Worm (Caenorhabditis elegans) whole organism, young adult: ENCODE data around the gene dbl-1.

ENCODE experiments used
- B0261.1 ChIP-seq: sonication (generic microtip); optimal IDR thresholded peaks from 2 replicates; lab custom pipeline; 2016; ENCODE audit warnings: mild to moderate bottlenecking, missing genetic modification characterization, moderate library complexity, missing compliant biosample characterization
- D2030.7 ChIP-seq: fragments of 200-800 bp; sonication (Bioruptor generic); IDR thresholded peaks from 2 replicates; pipeline ENCODE4 v1.3.6; 2022; ENCODE audit warnings: missing genetic modification reagents, missing genetic modification characterization, missing compliant biosample characterization
- let-607 ChIP-seq, 2 experiments: fragments of 200-800 bp in 1 of 2; sonication (Bioruptor generic) in 1 of 2; sonication (generic microtip) in 1 of 2; optimal IDR thresholded peaks; 2 replicates each; lab custom pipeline; 2016 to 2018; ENCODE audit warnings: mild to moderate bottlenecking in 2 of 2, missing compliant biosample characterization in 2 of 2, missing genetic modification characterization in 2 of 2, moderate library complexity in 2 of 2, missing genotype in 1 of 2
- mxl-1 ChIP-seq: sonication (generic microtip); optimal IDR thresholded peaks from 2 replicates; lab custom pipeline; 2016; ENCODE audit warnings: missing genetic modification characterization, missing compliant biosample characterization
- nhr-80 ChIP-seq: sonication (generic microtip); optimal IDR thresholded peaks from 2 replicates; lab custom pipeline; 2016; ENCODE audit warnings: missing genetic modification characterization, missing compliant biosample characterization
- pha-4 ChIP-seq: fragments of 150-350 bp; sonication (generic microtip); optimal IDR thresholded peaks from 2 replicates; lab custom pipeline; 2014; ENCODE audit warnings: missing biosample characterization, missing genetic modification reagents, missing genetic modification characterization
- ztf-3 ChIP-seq: fragments of 200-800 bp; sonication (Bioruptor generic); optimal IDR thresholded peaks from 2 replicates; lab custom pipeline; 2018; ENCODE audit warnings: mild to moderate bottlenecking, missing genetic modification characterization, missing compliant biosample characterization

DNA sequence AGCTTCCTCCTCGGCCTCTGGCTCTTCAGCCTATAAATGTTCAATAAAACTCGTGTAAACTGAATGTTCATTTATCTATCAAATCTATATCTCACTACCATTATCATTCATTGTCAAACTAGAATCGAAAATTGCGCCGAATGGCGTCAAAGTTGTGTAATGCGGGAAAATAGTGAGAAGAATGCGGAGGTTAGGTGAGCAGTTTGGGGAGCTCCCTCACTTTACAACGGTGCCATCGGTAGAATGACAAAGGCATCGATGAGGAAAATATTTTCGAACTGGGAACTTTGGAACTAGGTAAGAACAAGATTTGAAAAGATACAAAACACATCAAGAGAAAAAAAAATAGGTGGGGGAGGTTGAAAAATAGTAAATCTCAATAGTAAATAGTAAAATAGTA lies 9.6 kb downstream of the dbl-1 start:
- TF ChIP-seq ztf-3 (GFP tag; lab: Kevin White, UChicago) (no peak), let-607 (tag; optimal IDR thresholded peaks at IDR 0.05; lab: Kevin White, UChicago) (no peak), B0261.1 (tag; lab: Kevin White, UChicago) (no peak), D2030.7 (GFP tag; lab: Robert Waterston, UW) (no peak), pha-4 (no peak), nhr-80 (tag; lab: Kevin White, UChicago) (no peak), mxl-1 (tag; lab: Kevin White, UChicago) (no peak)
